Worm (Caenorhabditis elegans) whole organism, late embryonic: ENCODE results near the gene C06B8.7.

Source experiments
- nfya-1 ChIP-seq: sonication (generic microtip); optimal IDR thresholded peaks from 2 replicates; lab custom pipeline; 2017; ENCODE audit warnings: missing genetic modification characterization, mild to moderate bottlenecking, missing compliant biosample characterization, antibody characterized with exemption, moderate library complexity
- unc-42 ChIP-seq: sonication (generic microtip); optimal IDR thresholded peaks from 2 replicates; lab custom pipeline; 2016; ENCODE audit warnings: missing genotype, missing genetic modification characterization, missing compliant biosample characterization
- ztf-16 ChIP-seq: sonication (generic microtip); optimal IDR thresholded peaks from 2 replicates; lab custom pipeline; 2017; ENCODE audit warnings: missing genetic modification characterization, missing compliant biosample characterization

ce11 chrV:15493680-15494079 is 4.9 kb upstream of the C06B8.7 start, which contains the start of gene srh-218:
- TF ChIP-seq ztf-16, result no peak
- no peak for TF ChIP-seq nfya-1
- no peak for TF ChIP-seq unc-42
